ENCODE assay signal across 5 worm cellular contexts in genomic region chrV:7432441-7433146, ce11.
TF ChIP-seq lines count a peak whose summit lies in the region.

No protein-coding gene starts in this region.

TF ChIP-seq in whole organism, L1 larva, 84 proteins besides CTCF, POLR2A, EP300 and RAD21 (continues in another document):
- no peak for TF ChIP-seq rnt-1 (tag; optimal IDR thresholded peaks at IDR 0.05; lab: Kevin White, UChicago)
- peak; percentile 53 for TF ChIP-seq nhr-85 (tag; lab: Kevin White, UChicago)
- no peak for TF ChIP-seq sup-37 (GFP tag; optimal IDR thresholded peaks at IDR 0.05; lab: Kevin White, UChicago)
- TF ChIP-seq egl-13 (tag; optimal IDR thresholded peaks at IDR 0.05; lab: Kevin White, UChicago), result no peak
- TF ChIP-seq elt-3 (tag; optimal IDR thresholded peaks at IDR 0.05; lab: Kevin White, UChicago), result peak in 1 of 6 experiments; percentile 35
- TF ChIP-seq nhr-90 (tag; optimal IDR thresholded peaks at IDR 0.05; lab: Kevin White, UChicago; ENCODE audit: poor library complexity), result peak; percentile 24
- TF ChIP-seq jun-1 (tag; optimal IDR thresholded peaks at IDR 0.05; lab: Kevin White, UChicago), result no peak
- no peak for TF ChIP-seq ces-1 (GFP tag; optimal IDR thresholded peaks at IDR 0.05; lab: Kevin White, UChicago)
- TF ChIP-seq swsn-7 (tag; optimal IDR thresholded peaks at IDR 0.05; lab: Kevin White, UChicago), result no peak
- no peak for TF ChIP-seq C16A3.4 (tag; optimal IDR thresholded peaks at IDR 0.05; lab: Kevin White, UChicago)
- TF ChIP-seq ama-1 (optimal IDR thresholded peaks at IDR 0.05; lab: Kevin White, UChicago), result peak; percentile 52
- peak; percentile 44 for TF ChIP-seq snu-23 (GFP tag; optimal IDR thresholded peaks at IDR 0.05; lab: Kevin White, UChicago)
- 0 out of 2 replicates have a peak, but pooled peaks have one; percentile 10 for TF ChIP-seq ceh-88 (GFP tag; IDR thresholded peaks at IDR 0.05; lab: Robert Waterston, UW)
- TF ChIP-seq efl-1 (optimal IDR thresholded peaks at IDR 0.05; lab: Kevin White, UChicago), result no peak
- TF ChIP-seq efl-1 (GFP tag; optimal IDR thresholded peaks at IDR 0.05 in 1 of 2; lab: Kevin White, UChicago), result peak in 1 of 2 experiments; percentile 80
- TF ChIP-seq nhr-77 (tag; optimal IDR thresholded peaks at IDR 0.05; lab: Kevin White, UChicago), result no peak
- TF ChIP-seq lir-3 (tag; optimal IDR thresholded peaks at IDR 0.05; lab: Kevin White, UChicago; ENCODE audit: poor library complexity), result peak; percentile 21
- TF ChIP-seq blmp-1 (tag; optimal IDR thresholded peaks at IDR 0.05; lab: Kevin White, UChicago), result no peak

TF ChIP-seq in whole organism, L2 larva, 48 proteins besides CTCF, POLR2A, EP300 and RAD21:
- TF ChIP-seq lin-13 (GFP tag; optimal IDR thresholded peaks at IDR 0.05; lab: Kevin White, UChicago) (no peak), ztf-4 (tag; optimal IDR thresholded peaks at IDR 0.05; lab: Kevin White, UChicago) (peak; percentile 45), elt-3 (tag; optimal IDR thresholded peaks at IDR 0.05; lab: Kevin White, UChicago) (no peak), nhr-10 (tag; optimal IDR thresholded peaks at IDR 0.05; lab: Kevin White, UChicago) (no peak), ama-1 (optimal IDR thresholded peaks at IDR 0.05; lab: Kevin White, UChicago) (peak; percentile 82), sma-3 (GFP tag; optimal IDR thresholded peaks at IDR 0.05; lab: Kevin White, UChicago) (no peak), nhr-21 (tag; optimal IDR thresholded peaks at IDR 0.05; lab: Kevin White, UChicago) (peak; percentile 33), aly-2 (tag; optimal IDR thresholded peaks at IDR 0.05; lab: Kevin White, UChicago) (no peak), sem-4 (tag; optimal IDR thresholded peaks at IDR 0.05; lab: Kevin White, UChicago) (no peak), nhr-129 (tag; optimal IDR thresholded peaks at IDR 0.05; lab: Kevin White, UChicago) (peak; percentile 10)
TF ChIP-seq in whole organism, L2 larva: peak in this region for 4.

TF ChIP-seq in whole organism, L3 larva, 47 proteins besides CTCF, POLR2A, EP300 and RAD21:
- peak; percentile 76 for TF ChIP-seq ama-1 (optimal IDR thresholded peaks at IDR 0.05; lab: Kevin White, UChicago)
- TF ChIP-seq nhr-43 (tag; optimal IDR thresholded peaks at IDR 0.05; lab: Kevin White, UChicago; ENCODE audit: poor library complexity, severe bottlenecking), result peak; percentile 70
- TF ChIP-seq pqm-1 (tag; optimal IDR thresholded peaks at IDR 0.05; lab: Kevin White, UChicago), result no peak
- TF ChIP-seq nhr-23 (tag; optimal IDR thresholded peaks at IDR 0.05; lab: Kevin White, UChicago), result peak; percentile 6
- peak; percentile 24 for TF ChIP-seq lsy-12 (tag; optimal IDR thresholded peaks at IDR 0.05; lab: Kevin White, UChicago)
- TF ChIP-seq fos-1 (tag; optimal IDR thresholded peaks at IDR 0.05; lab: Kevin White, UChicago), result no peak
- TF ChIP-seq ZK546.5 (tag; optimal IDR thresholded peaks at IDR 0.05; lab: Kevin White, UChicago), result no peak
- TF ChIP-seq elt-2 (tag; optimal IDR thresholded peaks at IDR 0.05; lab: Kevin White, UChicago), result peak; percentile 42

TF ChIP-seq in whole organism, L4 larva, 104 proteins besides CTCF, POLR2A, EP300 and RAD21 (continues in another document):
- TF ChIP-seq dmd-6 (GFP tag; IDR thresholded peaks at IDR 0.05; lab: Robert Waterston, UW), result peak; percentile 25
- 0 out of 2 replicates have a peak, but pooled peaks have one; percentile 27 for TF ChIP-seq Y75B8A.6 (GFP tag; IDR thresholded peaks at IDR 0.05; lab: Robert Waterston, UW)
- peak; percentile 47 for TF ChIP-seq lin-38 (GFP tag; IDR thresholded peaks at IDR 0.05; lab: Robert Waterston, UW)
- TF ChIP-seq spr-3 (GFP tag; optimal IDR thresholded peaks at IDR 0.05; lab: Kevin White, UChicago), result peak; percentile 39
- peak; percentile 14; the same call in 1 of the 2 replicates for TF ChIP-seq egl-43 (GFP tag; IDR thresholded peaks at IDR 0.05; lab: Robert Waterston, UW)
- TF ChIP-seq ces-1 (GFP tag; optimal IDR thresholded peaks at IDR 0.05; lab: Kevin White, UChicago), result no peak
- TF ChIP-seq nhr-48 (tag; optimal IDR thresholded peaks at IDR 0.05; lab: Kevin White, UChicago), result peak; percentile 32
- peak; percentile 87 for TF ChIP-seq sdz-12 (GFP tag; optimal IDR thresholded peaks at IDR 0.05; lab: Kevin White, UChicago)
- TF ChIP-seq unc-39 (tag; optimal IDR thresholded peaks at IDR 0.05; lab: Kevin White, UChicago), result no peak
- TF ChIP-seq mdl-1 (tag; optimal IDR thresholded peaks at IDR 0.05; lab: Kevin White, UChicago), result no peak
- 0 out of 2 replicates have a peak, but pooled peaks have one; percentile 2 for TF ChIP-seq Y105C5A.15 (GFP tag; IDR thresholded peaks at IDR 0.05; lab: Robert Waterston, UW)
- no peak for TF ChIP-seq nhr-76 (tag; optimal IDR thresholded peaks at IDR 0.05; lab: Kevin White, UChicago)
- TF ChIP-seq fos-1 (tag; optimal IDR thresholded peaks at IDR 0.05; lab: Kevin White, UChicago), result no peak
- no peak for TF ChIP-seq lir-3 (tag; optimal IDR thresholded peaks at IDR 0.05; lab: Kevin White, UChicago)
- TF ChIP-seq arid-1 (GFP tag; conservative IDR thresholded peaks at IDR 0.05; lab: Robert Waterston, UW), result peak; percentile 46; the same call in 1 of the 2 replicates
- no peak for TF ChIP-seq nhr-6 (tag; optimal IDR thresholded peaks at IDR 0.05; lab: Kevin White, UChicago)
- peak; percentile 50 for TF ChIP-seq mep-1 (tag; optimal IDR thresholded peaks at IDR 0.05; lab: Kevin White, UChicago)
- peak; percentile 58; the same call in 1 of the 2 replicates for TF ChIP-seq lin-1 (GFP tag; IDR thresholded peaks at IDR 0.05; lab: Robert Waterston, UW)
- 0 out of 2 replicates have a peak, but pooled peaks have one; percentile 6 for TF ChIP-seq mdt-29 (GFP tag; IDR thresholded peaks at IDR 0.05; lab: Robert Waterston, UW)
- peak; percentile 22 for TF ChIP-seq T20F7.1 (GFP tag; optimal IDR thresholded peaks at IDR 0.05; lab: Kevin White, UChicago)
- no peak for TF ChIP-seq nhr-42 (GFP tag; IDR thresholded peaks at IDR 0.05; lab: Robert Waterston, UW)
- peak in 1 of 2 experiments; percentile 7 for TF ChIP-seq lsy-2 (tag; optimal IDR thresholded peaks at IDR 0.05; lab: Kevin White, UChicago)
- no peak for TF ChIP-seq nhr-10 (tag; optimal IDR thresholded peaks at IDR 0.05; lab: Kevin White, UChicago)
- TF ChIP-seq zip-2 (tag; optimal IDR thresholded peaks at IDR 0.05; lab: Kevin White, UChicago), result no peak
- TF ChIP-seq zfp-2 (tag; optimal IDR thresholded peaks at IDR 0.05; lab: Kevin White, UChicago), result no peak
- peak in 1 of 2 experiments; percentile 11 for TF ChIP-seq hif-1 (tag; optimal IDR thresholded peaks at IDR 0.05; lab: Kevin White, UChicago)
- peak; percentile 61; the same call in 1 of the 2 replicates for TF ChIP-seq T26A8.4 (GFP tag; IDR thresholded peaks at IDR 0.05; lab: Robert Waterston, UW)
- no peak for TF ChIP-seq madf-9 (GFP tag; conservative IDR thresholded peaks at IDR 0.05; lab: Robert Waterston, UW)

TF ChIP-seq in whole organism, young adult, 124 proteins besides CTCF, POLR2A, EP300 and RAD21 (continues in another document):
- peak; percentile 39 for TF ChIP-seq atf-7 (tag; optimal IDR thresholded peaks at IDR 0.05; lab: Kevin White, UChicago)
- peak in 1 of 3 experiments; percentile 29 for TF ChIP-seq lin-35 (GFP tag; optimal IDR thresholded peaks at IDR 0.05; lab: Kevin White, UChicago)
- TF ChIP-seq ceh-91 (GFP tag; IDR thresholded peaks at IDR 0.05; lab: Robert Waterston, UW), result no peak
- TF ChIP-seq ztf-26 (tag; optimal IDR thresholded peaks at IDR 0.05; lab: Kevin White, UChicago), result peak; percentile 40
- peak; percentile 33 for TF ChIP-seq nhr-27 (tag; optimal IDR thresholded peaks at IDR 0.05; lab: Kevin White, UChicago)
- TF ChIP-seq madf-10 (tag; optimal IDR thresholded peaks at IDR 0.05; lab: Kevin White, UChicago), result peak; percentile 82
- no peak for TF ChIP-seq F33H1.4 (GFP tag; IDR thresholded peaks at IDR 0.05; lab: Robert Waterston, UW)
- TF ChIP-seq B0336.3 (GFP tag; IDR thresholded peaks at IDR 0.05; lab: Robert Waterston, UW), result peak; percentile 67
- peak; percentile 63 for TF ChIP-seq ztf-22 (GFP tag; optimal IDR thresholded peaks at IDR 0.05; lab: Kevin White, UChicago)
- TF ChIP-seq athp-1 (tag; optimal IDR thresholded peaks at IDR 0.05; lab: Kevin White, UChicago), result peak; percentile 46
- peak; percentile 22 for TF ChIP-seq ztf-3 (GFP tag; optimal IDR thresholded peaks at IDR 0.05; lab: Kevin White, UChicago)
- TF ChIP-seq pha-4 (tag; optimal IDR thresholded peaks at IDR 0.05; lab: Kevin White, UChicago), result peak; percentile 83
- no peak for TF ChIP-seq C17E4.6 (GFP tag; IDR thresholded peaks at IDR 0.05; lab: Robert Waterston, UW)
- peak; percentile 53 for TF ChIP-seq tlf-1 (GFP tag; optimal IDR thresholded peaks at IDR 0.05; lab: Kevin White, UChicago)
- TF ChIP-seq rec-8 (tag; optimal IDR thresholded peaks at IDR 0.05; lab: Kevin White, UChicago), result no peak
- TF ChIP-seq nhr-80 (tag; optimal IDR thresholded peaks at IDR 0.05; lab: Kevin White, UChicago), result peak; percentile 58
- peak; percentile 66 for TF ChIP-seq nhr-90 (tag; optimal IDR thresholded peaks at IDR 0.05; lab: Kevin White, UChicago)
- TF ChIP-seq repo-1 (tag; optimal IDR thresholded peaks at IDR 0.05; lab: Kevin White, UChicago), result peak; percentile 78
- TF ChIP-seq C06A6.2 (GFP tag; conservative IDR thresholded peaks at IDR 0.05; lab: Robert Waterston, UW), result peak; percentile 59
- TF ChIP-seq attf-5 (GFP tag; optimal IDR thresholded peaks at IDR 0.05; lab: Kevin White, UChicago), result peak; percentile 50
- TF ChIP-seq F52B5.7 (tag; optimal IDR thresholded peaks at IDR 0.05; lab: Kevin White, UChicago), result peak; percentile 96
- peak; percentile 17 for TF ChIP-seq ZK185.1 (tag; optimal IDR thresholded peaks at IDR 0.05; lab: Kevin White, UChicago; ENCODE audit: poor library complexity, severe bottlenecking)
- TF ChIP-seq tbx-9 (tag; optimal IDR thresholded peaks at IDR 0.05; lab: Kevin White, UChicago; ENCODE audit: borderline replicate concordance), result peak; percentile 81
- TF ChIP-seq tbp1 (GFP tag; optimal IDR thresholded peaks at IDR 0.05; lab: Kevin White, UChicago), result peak; percentile 38
- TF ChIP-seq ets-4 (GFP tag; optimal IDR thresholded peaks at IDR 0.05; lab: Kevin White, UChicago), result peak; percentile 63
- peak; percentile 65 for TF ChIP-seq dox-1 (GFP tag; IDR thresholded peaks at IDR 0.05; lab: Robert Waterston, UW)
- TF ChIP-seq egl-44 (GFP tag; IDR thresholded peaks at IDR 0.05; lab: Robert Waterston, UW), result peak; percentile 44; the same call in 1 of the 2 replicates
- peak; percentile 88 for TF ChIP-seq ama-1 (optimal IDR thresholded peaks at IDR 0.05; lab: Kevin White, UChicago)
- no peak for TF ChIP-seq ama-1 (GFP tag; optimal IDR thresholded peaks at IDR 0.05; lab: Kevin White, UChicago)
- TF ChIP-seq Y53G8AR.9 (GFP tag; conservative IDR thresholded peaks at IDR 0.05; lab: Robert Waterston, UW), result peak; percentile 91; the same call in 1 of the 2 replicates
- TF ChIP-seq hmg-1.2 (GFP tag; IDR thresholded peaks at IDR 0.05; lab: Robert Waterston, UW), result peak; percentile 18; the same call in 1 of the 2 replicates
- no peak for TF ChIP-seq sdz-38 (tag; optimal IDR thresholded peaks at IDR 0.05; lab: Kevin White, UChicago)
- peak; percentile 65 for TF ChIP-seq zim-3 (tag; optimal IDR thresholded peaks at IDR 0.05; lab: Kevin White, UChicago)
